Fruit fly (Drosophila melanogaster) S2 (cell line): Measurements from ENCODE around the gene mld.

Experiments
- CG8478 ChIP-seq: fragments of >200 bp; optimal IDR thresholded peaks from 2 replicates; lab custom pipeline; 2018
- CTCF ChIP-seq, 2 experiments: fragments of >200 bp; optimal IDR thresholded peaks; 2 replicates each; lab custom pipeline; 2018

dm6 chr3R:24608316-24608715, 22.9 kb downstream of the mld start:
- no peak for TF ChIP-seq CG8478 (lab: Kevin White, UChicago)
- TF ChIP-seq CTCF (optimal IDR thresholded peaks at IDR 0.05; lab: Kevin White, UChicago), result no peak
